Worm (Caenorhabditis elegans) whole organism, young adult: ENCODE measurements around the gene xbx-5.
"Not testable (repeated sequence)": the region's sequence is repeated elsewhere in the genome, so short reads cannot be mapped to it uniquely, and the experiment has no call there.

Experiments used
- F55B11.4 ChIP-seq: sonication (generic microtip); optimal IDR thresholded peaks from 2 replicates; lab custom pipeline; 2016; ENCODE audit warnings: missing compliant biosample characterization, missing genetic modification characterization, borderline replicate concordance; ENCODE audit not compliant: insufficient read depth
- attf-5 ChIP-seq: fragments of 200-800 bp; sonication (Bioruptor generic); optimal IDR thresholded peaks from 2 replicates; lab custom pipeline; 2018; ENCODE audit warnings: mild to moderate bottlenecking, missing genetic modification characterization, missing compliant biosample characterization
- bed-1 ChIP-seq: fragments of 200-800 bp; sonication (Bioruptor generic); IDR thresholded peaks from 2 replicates; pipeline ENCODE4 v1.3.6; 2022; ENCODE audit warnings: missing genetic modification reagents, missing genetic modification characterization, missing compliant biosample characterization
- lag-1 ChIP-seq: fragments of 200-800 bp; sonication (Bioruptor generic); IDR thresholded peaks from 2 replicates; pipeline ENCODE4 v1.3.6; 2022; ENCODE audit warnings: missing genetic modification reagents, missing genetic modification characterization, missing compliant biosample characterization
- nfya-2 ChIP-seq: fragments of 200-800 bp; sonication (Bioruptor generic); IDR thresholded peaks from 2 replicates; pipeline ENCODE4 v1.3.6; 2022; ENCODE audit warnings: missing genetic modification reagents, missing genetic modification characterization, missing compliant biosample characterization
- pha-4 ChIP-seq: fragments of 150-350 bp; sonication (generic microtip); optimal IDR thresholded peaks from 2 replicates; lab custom pipeline; 2014; ENCODE audit warnings: missing biosample characterization, missing genetic modification reagents, missing genetic modification characterization
- sdz-38 ChIP-seq: sonication (generic microtip); optimal IDR thresholded peaks from 2 replicates; lab custom pipeline; 2016; ENCODE audit warnings: missing genotype, missing genetic modification characterization, missing compliant biosample characterization
- sea-2 ChIP-seq: fragments of 200-800 bp; sonication (Bioruptor generic); IDR thresholded peaks from 2 replicates; pipeline ENCODE4 v1.3.6; 2022; ENCODE audit warnings: missing genetic modification characterization, missing compliant biosample characterization
- zim-3 ChIP-seq: sonication (generic microtip); optimal IDR thresholded peaks from 2 replicates; lab custom pipeline; 2017; ENCODE audit warnings: mild to moderate bottlenecking, missing genetic modification characterization, moderate library complexity, missing compliant biosample characterization

DNA sequence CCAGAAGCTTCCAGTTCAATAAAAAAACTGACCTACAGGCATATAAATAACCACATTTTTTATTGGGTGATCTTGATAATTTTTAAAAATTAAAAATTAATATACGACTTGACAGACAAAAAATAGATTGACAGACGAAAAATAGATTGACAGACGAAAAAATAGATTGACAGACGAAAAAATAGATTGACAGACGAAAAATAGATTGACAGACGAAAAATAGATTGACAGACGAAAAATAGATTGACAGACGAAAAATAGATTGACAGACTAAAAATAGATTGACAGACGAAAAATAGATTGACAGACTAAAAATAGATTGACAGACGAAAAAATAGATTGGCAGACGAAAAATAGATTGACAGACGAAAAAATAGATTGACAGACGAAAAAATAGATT, 33.9 kb downstream of the xbx-5 start:
- TF ChIP-seq attf-5 (GFP tag; lab: Kevin White, UChicago); F55B11.4 (tag; lab: Kevin White, UChicago); nfya-2 (GFP tag; lab: Robert Waterston, UW); sdz-38 (tag; lab: Kevin White, UChicago); sea-2 (GFP tag; lab: Robert Waterston, UW); pha-4; zim-3 (tag; lab: Kevin White, UChicago); bed-1 (GFP tag; lab: Robert Waterston, UW); lag-1: not testable (repeated sequence)
